Fruit fly (Drosophila melanogaster) whole organism, embryonic: ENCODE measurements around the gene CG32944.

Source experiments
- Adf1 ChIP-seq: fragments of 200-800 bp; sonication (Bioruptor generic); IDR thresholded peaks from 2 replicates; pipeline ENCODE4 v1.3.6; 2022; ENCODE audit warnings: missing biosample characterization, missing genetic modification characterization
- Awh ChIP-seq: fragments of 200-800 bp; sonication (Bioruptor generic); IDR thresholded peaks from 2 replicates; pipeline ENCODE4, ENCODE4 v1.3.6; 2022; ENCODE audit warnings: missing biosample characterization, missing genetic modification characterization
- B-H2 ChIP-seq: fragments of 200-800 bp; sonication (Bioruptor generic); optimal IDR thresholded peaks from 2 replicates; lab custom pipeline; 2018; ENCODE audit warnings: missing biosample characterization, mild to moderate bottlenecking, missing genetic modification characterization
- BtbVII ChIP-seq: fragments of 200-800 bp; sonication (Bioruptor generic); optimal IDR thresholded peaks from 3 replicates; lab custom pipeline; 2017; ENCODE audit warnings: missing biosample characterization, mild to moderate bottlenecking, missing genetic modification characterization
- CG10431 ChIP-seq: fragments of 200-800 bp; sonication (Bioruptor generic); optimal IDR thresholded peaks from 3 replicates; lab custom pipeline; 2018; ENCODE audit warnings: missing biosample characterization, mild to moderate bottlenecking, missing genetic modification characterization
- CG11247 ChIP-seq: fragments of 200-800 bp; sonication (Bioruptor generic); IDR thresholded peaks from 2 replicates; pipeline ENCODE4 v1.3.6; 2022; ENCODE audit warnings: missing biosample characterization, missing genetic modification characterization
- CG11696 ChIP-seq: fragments of 200-800 bp; sonication (Bioruptor generic); IDR thresholded peaks from 2 replicates; pipeline ENCODE4 v1.3.6; 2022; ENCODE audit warnings: missing biosample characterization, missing genetic modification characterization
- CG12391 ChIP-seq: fragments of 200-800 bp; sonication (Bioruptor generic); optimal IDR thresholded peaks from 3 replicates; lab custom pipeline; 2018; ENCODE audit warnings: missing biosample characterization, mild to moderate bottlenecking, missing genetic modification characterization, moderate library complexity
- CG12659 ChIP-seq: fragments of 200-800 bp; sonication (Bioruptor generic); optimal IDR thresholded peaks from 3 replicates; lab custom pipeline; 2017; ENCODE audit warnings: mild to moderate bottlenecking, missing biosample characterization, missing genetic modification reagents, missing genetic modification characterization
- CG13894 ChIP-seq: fragments of 200-800 bp; sonication (Bioruptor generic); optimal IDR thresholded peaks from 3 replicates; lab custom pipeline; 2018; ENCODE audit warnings: missing biosample characterization, mild to moderate bottlenecking, missing genetic modification characterization, moderate library complexity
- CG14441 ChIP-seq: fragments of 200-800 bp; sonication (Bioruptor generic); IDR thresholded peaks from 2 replicates; pipeline ENCODE4 v1.3.6; 2022; ENCODE audit warnings: missing biosample characterization, missing genetic modification characterization
- CG14860 ChIP-seq: fragments of 200-800 bp; sonication (Bioruptor generic); IDR thresholded peaks from 3 replicates; pipeline ENCODE4 v1.3.6; 2022; ENCODE audit warnings: missing biosample characterization, missing genetic modification characterization; ENCODE audit not compliant: partially characterized antibody
- CG15011 ChIP-seq: fragments of 200-800 bp; sonication (Bioruptor generic); optimal IDR thresholded peaks from 3 replicates; lab custom pipeline; 2018; ENCODE audit warnings: missing biosample characterization, mild to moderate bottlenecking, missing genetic modification characterization
- CG15479 ChIP-seq: fragments of 200-800 bp; sonication (Bioruptor generic); optimal IDR thresholded peaks from 3 replicates; lab custom pipeline; 2019; ENCODE audit warnings: missing biosample characterization, mild to moderate bottlenecking, missing genetic modification characterization, moderate library complexity
- CG1647 ChIP-seq: fragments of 200-800 bp; sonication (Bioruptor generic); optimal IDR thresholded peaks from 3 replicates; lab custom pipeline; 2016; ENCODE audit warnings: missing biosample characterization, missing genetic modification characterization
- CG17359 ChIP-seq: fragments of 200-800 bp; sonication (Bioruptor generic); optimal IDR thresholded peaks from 3 replicates; lab custom pipeline; 2018; ENCODE audit warnings: missing biosample characterization, mild to moderate bottlenecking, missing genetic modification characterization, moderate library complexity
- CG18262 ChIP-seq: fragments of 200-800 bp; optimal IDR thresholded peaks from 3 replicates; lab custom pipeline; 2019; ENCODE audit warnings: missing biosample characterization, mild to moderate bottlenecking, missing genetic modification characterization, moderate library complexity
- CG18619 ChIP-seq: fragments of 200-800 bp; sonication (Bioruptor generic); optimal IDR thresholded peaks from 3 replicates; lab custom pipeline; 2017; ENCODE audit warnings: missing biosample characterization, mild to moderate bottlenecking, missing genetic modification characterization
- CG32532 ChIP-seq: fragments of 200-800 bp; sonication (Bioruptor generic); IDR thresholded peaks from 2 replicates; pipeline ENCODE4 v1.3.6; 2022; ENCODE audit warnings: missing biosample characterization, missing genetic modification characterization
- CG34422 ChIP-seq: fragments of 200-800 bp; sonication (Bioruptor generic); IDR thresholded peaks from 3 replicates; pipeline ENCODE4 v1.3.6; 2022; ENCODE audit warnings: missing biosample characterization, missing genetic modification characterization
- CG43689 ChIP-seq: fragments of 200-800 bp; sonication (Bioruptor generic); IDR thresholded peaks from 2 replicates; pipeline ENCODE4 v1.3.6; 2022; ENCODE audit warnings: missing biosample characterization, missing genetic modification characterization
- CG4820 ChIP-seq: fragments of 200-800 bp; sonication (Bioruptor generic); optimal IDR thresholded peaks from 3 replicates; lab custom pipeline; 2016; ENCODE audit warnings: missing biosample characterization, missing genetic modification characterization
- CG8089 ChIP-seq: fragments of 200-800 bp; sonication (Bioruptor generic); optimal IDR thresholded peaks from 3 replicates; lab custom pipeline; 2016; ENCODE audit warnings: missing biosample characterization, missing genetic modification characterization
- CG8359 ChIP-seq: fragments of 200-800 bp; sonication (Bioruptor generic); optimal IDR thresholded peaks from 2 replicates; lab custom pipeline; 2017; ENCODE audit warnings: missing biosample characterization, mild to moderate bottlenecking, missing genetic modification characterization, borderline replicate concordance
- CG8478 ChIP-seq: fragments of >200 bp; optimal IDR thresholded peaks from 2 replicates; lab custom pipeline; 2018
- CG8924 ChIP-seq: fragments of 200-800 bp; optimal IDR thresholded peaks from 3 replicates; lab custom pipeline; 2019; ENCODE audit warnings: missing biosample characterization, mild to moderate bottlenecking, missing genetic modification characterization, moderate library complexity
- CG9727 ChIP-seq: fragments of 200-800 bp; sonication (Bioruptor generic); optimal IDR thresholded peaks from 3 replicates; lab custom pipeline; 2017; ENCODE audit warnings: missing biosample characterization, mild to moderate bottlenecking, missing genetic modification characterization
- CG9817 ChIP-seq: fragments of 200-800 bp; sonication (Bioruptor generic); optimal IDR thresholded peaks from 2 replicates; lab custom pipeline; 2018; ENCODE audit warnings: missing biosample characterization, mild to moderate bottlenecking, missing genetic modification characterization, moderate library complexity
- CG9932 ChIP-seq: fragments of 200-800 bp; sonication (Bioruptor generic); IDR thresholded peaks from 2 replicates; pipeline ENCODE4 v1.3.6; 2022; ENCODE audit warnings: missing biosample characterization, missing genetic modification characterization
- Deaf1 ChIP-seq: fragments of 200-800 bp; optimal IDR thresholded peaks from 3 replicates; lab custom pipeline; 2019; ENCODE audit warnings: missing biosample characterization, mild to moderate bottlenecking, missing genetic modification characterization, moderate library complexity
- Dek ChIP-seq: fragments of 200-800 bp; sonication (Bioruptor generic); optimal IDR thresholded peaks from 3 replicates; lab custom pipeline; 2019; ENCODE audit warnings: missing biosample characterization, mild to moderate bottlenecking, missing genetic modification characterization, moderate library complexity
- Dip2 ChIP-seq: fragments of 200-800 bp; sonication (Bioruptor generic); IDR thresholded peaks from 2 replicates; pipeline ENCODE4 v1.3.6; 2022; ENCODE audit warnings: missing biosample characterization, missing genetic modification characterization
- Dip3 ChIP-seq: fragments of 200-800 bp; sonication (Bioruptor generic); optimal IDR thresholded peaks from 3 replicates; lab custom pipeline; 2016; ENCODE audit warnings: missing biosample characterization, missing genetic modification characterization
- Fer1 ChIP-seq: fragments of 200-800 bp; sonication (Bioruptor generic); optimal IDR thresholded peaks from 2 replicates; lab custom pipeline; 2017; ENCODE audit warnings: missing biosample characterization, mild to moderate bottlenecking, missing genetic modification characterization
- HLH3B ChIP-seq: fragments of 200-800 bp; sonication (Bioruptor generic); IDR thresholded peaks from 2 replicates; pipeline ENCODE4 v1.3.6; 2022; ENCODE audit warnings: missing biosample characterization, missing genetic modification characterization
- HLH4C ChIP-seq: fragments of 200-800 bp; sonication (Bioruptor generic); IDR thresholded peaks from 3 replicates; pipeline ENCODE4 v1.3.6; 2022; ENCODE audit warnings: missing biosample characterization, missing genetic modification characterization; ENCODE audit not compliant: partially characterized antibody
- Hr78 ChIP-seq, 2 experiments: fragments of 200-800 bp in 1 of 2; fragments of >200 bp in 1 of 2; sonication (Bioruptor generic) in 1 of 2; optimal IDR thresholded peaks; 2 replicates each; lab custom pipeline; 2017 to 2019; ENCODE audit warnings: missing biosample characterization in 2 of 2, missing genetic modification characterization in 2 of 2, mild to moderate bottlenecking in 1 of 2, moderate library complexity in 1 of 2
- Mrtf ChIP-seq: fragments of 200-800 bp; sonication (Bioruptor generic); IDR thresholded peaks from 3 replicates; pipeline ENCODE4 v1.3.6; 2022; ENCODE audit warnings: missing biosample characterization, missing genetic modification characterization
- NFAT ChIP-seq: fragments of 200-800 bp; sonication (Bioruptor generic); IDR thresholded peaks from 2 replicates; pipeline ENCODE4 v1.3.6; 2022; ENCODE audit warnings: missing biosample characterization, missing genetic modification characterization
- Ravus ChIP-seq: fragments of 200-800 bp; sonication (Bioruptor generic); IDR thresholded peaks from 2 replicates; pipeline ENCODE4 v1.3.6; 2022; ENCODE audit warnings: missing biosample characterization, missing genetic modification characterization
- Rfx ChIP-seq: fragments of 200-800 bp; sonication (Bioruptor generic); IDR thresholded peaks from 2 replicates; pipeline ENCODE4 v1.3.6; 2022; ENCODE audit warnings: missing biosample characterization, missing genetic modification characterization
- Rx ChIP-seq: fragments of 200-800 bp; sonication (Bioruptor generic); IDR thresholded peaks from 2 replicates; pipeline ENCODE4 v1.3.6; 2022; ENCODE audit warnings: missing biosample characterization, missing genetic modification characterization
- bcd ChIP-seq: fragments of 200-800 bp; sonication (Bioruptor generic); optimal IDR thresholded peaks from 2 replicates; lab custom pipeline; 2017; ENCODE audit warnings: missing biosample characterization, mild to moderate bottlenecking, missing genetic modification characterization
- bsh ChIP-seq, 2 experiments: fragments of 200-800 bp; sonication (Bioruptor generic); optimal IDR thresholded peaks; 2 replicates each; lab custom pipeline; 2017 to 2018; ENCODE audit warnings: mild to moderate bottlenecking in 2 of 2, missing biosample characterization in 2 of 2, missing genetic modification characterization in 2 of 2, moderate library complexity in 1 of 2
- cato ChIP-seq: fragments of 200-800 bp; sonication (Bioruptor generic); optimal IDR thresholded peaks from 2 replicates; lab custom pipeline; 2016; ENCODE audit warnings: missing biosample characterization, missing genetic modification characterization, borderline replicate concordance
- corto ChIP-seq: fragments of 200-800 bp; sonication (Bioruptor generic); optimal IDR thresholded peaks from 2 replicates; lab custom pipeline; 2016; ENCODE audit warnings: missing biosample characterization, mild to moderate bottlenecking, missing genetic modification characterization, moderate library complexity
- dmrt99B ChIP-seq: fragments of 200-800 bp; sonication (Bioruptor generic); optimal IDR thresholded peaks from 2 replicates; lab custom pipeline; 2018; ENCODE audit warnings: missing biosample characterization, mild to moderate bottlenecking, missing genetic modification characterization, moderate library complexity
- knrl ChIP-seq: fragments of 200-800 bp; sonication (Bioruptor generic); IDR thresholded peaks from 3 replicates; pipeline ENCODE4 v1.3.6; 2022; ENCODE audit warnings: missing biosample characterization, missing genetic modification characterization; ENCODE audit not compliant: partially characterized antibody
- trem ChIP-seq: fragments of 200-800 bp; optimal IDR thresholded peaks from 3 replicates; lab custom pipeline; 2019; ENCODE audit warnings: missing biosample characterization, mild to moderate bottlenecking, missing genetic modification characterization, moderate library complexity
- unpg ChIP-seq: fragments of 200-800 bp; sonication (Bioruptor generic); optimal IDR thresholded peaks from 3 replicates; lab custom pipeline; 2018; ENCODE audit warnings: missing biosample characterization, mild to moderate bottlenecking, missing genetic modification characterization, moderate library complexity

The CG32944 gene

dm6 chr3R:4437113-4437512, 17.7 kb upstream of the CG32944 start, which contains the start of the genes Lipt2 and CG14650 (continued):
- TF ChIP-seq CG11696 (GFP tag; lab: Robert Waterston, UW), result no peak
- TF ChIP-seq Awh, result no peak
- TF ChIP-seq CG9932 (GFP tag; lab: Robert Waterston, UW), result peak; percentile 67
- TF ChIP-seq B-H2 (GFP tag; lab: Kevin White, UChicago), result peak; percentile 68
- no peak for TF ChIP-seq CG15011 (GFP tag; lab: Kevin White, UChicago)
- peak; percentile 61 for TF ChIP-seq CG8089 (GFP tag; lab: Kevin White, UChicago)
- TF ChIP-seq CG1647 (GFP tag; lab: Kevin White, UChicago), result peak; percentile 37
- TF ChIP-seq Mrtf, result no peak
- TF ChIP-seq CG18619, result peak; percentile 1
- no peak for TF ChIP-seq Rx (GFP tag; lab: Robert Waterston, UW)
- TF ChIP-seq NFAT (GFP tag; lab: Robert Waterston, UW), result peak; percentile 49; the same call in 1 of the 2 replicates
- TF ChIP-seq CG32532, result peak; percentile 56
- no peak for TF ChIP-seq HLH3B
- 0 out of 2 replicates have a peak, but pooled peaks have one; percentile 26 for TF ChIP-seq CG11247 (GFP tag; lab: Robert Waterston, UW)
- no peak for TF ChIP-seq CG14860 (GFP tag; lab: Robert Waterston, UW)
- TF ChIP-seq CG10431 (GFP tag; lab: Kevin White, UChicago), result no peak
- no peak for TF ChIP-seq CG15479 (GFP tag; lab: Kevin White, UChicago)
- TF ChIP-seq Rfx (GFP tag; lab: Robert Waterston, UW), result peak; percentile 66
- TF ChIP-seq Hr78 (GFP tag; optimal IDR thresholded peaks at IDR 0.05; lab: Kevin White, UChicago), result peak in 1 of 2 experiments; percentile 81
- no peak for TF ChIP-seq CG8478 (lab: Kevin White, UChicago)
- TF ChIP-seq Adf1 (GFP tag; lab: Robert Waterston, UW), result no peak
- peak; percentile 48 for TF ChIP-seq Fer1 (GFP tag; lab: Kevin White, UChicago)
- peak; percentile 62 for TF ChIP-seq CG9817
- TF ChIP-seq CG43689 (GFP tag; lab: Robert Waterston, UW), result no peak
- TF ChIP-seq Deaf1 (tag; lab: Kevin White, UChicago), result no peak
- peak in 1 of 2 experiments; percentile 58 for TF ChIP-seq bsh (GFP tag; optimal IDR thresholded peaks at IDR 0.05; lab: Kevin White, UChicago)
- TF ChIP-seq CG8924 (tag; lab: Kevin White, UChicago), result peak; percentile 74
- 0 out of 3 replicates have a peak, but pooled peaks have one; percentile 28 for TF ChIP-seq CG34422 (GFP tag; lab: Robert Waterston, UW)
- no peak for TF ChIP-seq CG8359 (GFP tag; lab: Kevin White, UChicago)
- peak; percentile 47 for TF ChIP-seq CG17359 (tag; lab: Kevin White, UChicago)
- TF ChIP-seq knrl (GFP tag; lab: Robert Waterston, UW), result peak; percentile 61
- TF ChIP-seq CG13894, result no peak
- no peak for TF ChIP-seq corto
- TF ChIP-seq CG14441 (GFP tag; lab: Robert Waterston, UW), result peak; percentile 33; the same call in 1 of the 2 replicates
- TF ChIP-seq Ravus (GFP tag; lab: Robert Waterston, UW), result no peak
- no peak for TF ChIP-seq Dek (tag; lab: Kevin White, UChicago)
- TF ChIP-seq CG4820 (GFP tag; lab: Kevin White, UChicago), result peak; percentile 20
- peak; percentile 46 for TF ChIP-seq CG18262
- TF ChIP-seq CG9727 (GFP tag; lab: Kevin White, UChicago), result peak; percentile 33
- TF ChIP-seq BtbVII (GFP tag; lab: Kevin White, UChicago), result no peak
- TF ChIP-seq cato, result no peak
- peak; percentile 77 for TF ChIP-seq CG12659
- no peak for TF ChIP-seq Dip2 (GFP tag; lab: Robert Waterston, UW)
- TF ChIP-seq HLH4C, result 0 out of 3 replicates have a peak, but pooled peaks have one; percentile 37
- TF ChIP-seq Dip3 (GFP tag; lab: Kevin White, UChicago), result peak; percentile 46
- peak; percentile 89 for TF ChIP-seq trem (tag; lab: Kevin White, UChicago)
- peak; percentile 33 for TF ChIP-seq bcd (GFP tag; lab: Kevin White, UChicago)
- peak; percentile 54 for TF ChIP-seq unpg (GFP tag; lab: Kevin White, UChicago)
- no peak for TF ChIP-seq dmrt99B (tag; lab: Kevin White, UChicago)
- peak; percentile 73 for TF ChIP-seq CG12391 (tag; lab: Kevin White, UChicago)
